Worm (Caenorhabditis elegans): ENCODE data around the gene Y45F3A.9.

Y45F3A.9 gene

DNA sequence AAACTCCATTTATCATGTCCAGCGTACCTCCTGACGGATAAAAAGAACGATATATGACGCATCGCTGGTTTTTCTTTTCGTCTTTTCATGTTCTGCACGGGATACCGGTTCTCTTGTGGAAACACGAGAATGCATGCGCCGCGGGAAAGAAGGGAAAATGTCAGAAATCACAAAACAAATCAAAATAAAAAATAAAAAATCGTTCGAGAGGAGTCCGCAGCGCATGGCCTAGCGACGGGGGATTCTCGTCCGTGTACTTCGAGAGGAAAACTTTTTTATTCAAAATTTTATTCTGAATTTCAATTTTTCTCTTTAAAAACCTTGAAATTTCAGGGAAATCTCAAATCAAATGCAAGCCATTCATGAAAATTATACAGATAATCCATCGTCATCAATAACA lies 26.2 kb upstream of the Y45F3A.9 start, which contains the start of the genes lron-10 and hpr-9:
Gene lron-10, minus strand, starts transcription at position 162 of the 400 bp plus-strand sequence.
Gene hpr-9, plus strand, starts transcription at position 344 of the 400 bp plus-strand sequence.
- TF ChIP-seq pes-1 (GFP tag; IDR thresholded peaks at IDR 0.05): 0 out of 2 replicates have a peak, but pooled peaks have one; percentile 56
- no peak for TF ChIP-seq aly-1 (tag; optimal IDR thresholded peaks at IDR 0.05)
- peak; percentile 51; the same call in 1 of the 2 replicates for TF ChIP-seq tbx-37 (GFP tag; conservative IDR thresholded peaks at IDR 0.05)

- no peak for TF ChIP-seq hmg-4 (GFP tag; optimal IDR thresholded peaks at IDR 0.05)
- TF ChIP-seq tbx-37 (GFP tag; conservative IDR thresholded peaks at IDR 0.05): no peak
- TF ChIP-seq ceh-36 (tag; optimal IDR thresholded peaks at IDR 0.05): no peak
- TF ChIP-seq tbx-11 (GFP tag; IDR thresholded peaks at IDR 0.05): no peak
- no peak for TF ChIP-seq ets-7 (tag; optimal IDR thresholded peaks at IDR 0.05)
- no peak for TF ChIP-seq B0310.2 (tag; optimal IDR thresholded peaks at IDR 0.05)
- TF ChIP-seq ama-1 (optimal IDR thresholded peaks at IDR 0.05): no peak
- no peak for TF ChIP-seq hnd-1 (tag; optimal IDR thresholded peaks at IDR 0.05)
- no peak for TF ChIP-seq F13C5.2 (tag; optimal IDR thresholded peaks at IDR 0.05)
- no peak for TF ChIP-seq scrt-1 (GFP tag; IDR thresholded peaks at IDR 0.05)
- TF ChIP-seq tra-4 (tag; optimal IDR thresholded peaks at IDR 0.05): no peak
- no peak for TF ChIP-seq ceh-13 (GFP tag; optimal IDR thresholded peaks at IDR 0.05)
- TF ChIP-seq flt-1 (GFP tag; IDR thresholded peaks at IDR 0.05): no peak
- no peak for TF ChIP-seq pes-1 (GFP tag; IDR thresholded peaks at IDR 0.05)
Observed at ce11 chrIII:10615166-10615565, 20.2 kb upstream of the Y45F3A.9 start, which contains the start of gene mrpl-22. Gene mrpl-22 (plus strand): TSS chrIII:10615466.

- TF ChIP-seq ama-1 (optimal IDR thresholded peaks at IDR 0.05) (no peak), F13C5.2 (tag; optimal IDR thresholded peaks at IDR 0.05) (no peak), ceh-36 (tag; optimal IDR thresholded peaks at IDR 0.05) (no peak), tra-4 (tag; optimal IDR thresholded peaks at IDR 0.05) (no peak), B0310.2 (tag; optimal IDR thresholded peaks at IDR 0.05) (no peak)
Observed at ce11 chrIII:10612333-10612732, 17.4 kb upstream of the Y45F3A.9 start, which contains the start of gene Y39A1A.24. Gene Y39A1A.24 (plus strand): TSS chrIII:10612633.

DNA sequence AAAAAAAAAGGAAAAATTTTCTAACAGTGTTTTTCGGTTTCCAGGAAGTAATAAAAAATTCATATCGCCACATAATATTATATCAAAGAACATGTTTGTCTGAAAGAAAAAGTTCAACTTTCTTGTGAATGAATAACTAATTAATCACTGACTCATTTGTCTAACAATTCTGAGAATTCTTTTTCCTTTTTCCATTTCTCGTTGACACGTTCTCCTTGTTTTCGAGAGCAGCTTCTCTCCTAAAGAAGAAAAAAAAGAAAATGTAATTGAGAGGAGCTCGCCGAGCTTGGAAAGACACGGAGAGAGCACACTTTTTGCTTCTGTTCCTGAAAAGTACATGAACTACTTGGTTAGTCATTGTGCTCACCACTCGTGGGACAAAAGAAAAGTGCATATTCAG lies 13.2 kb upstream of the Y45F3A.9 start:
- TF ChIP-seq tra-4 (tag; optimal IDR thresholded peaks at IDR 0.05) (no peak), hmbx-1 (tag; optimal IDR thresholded peaks at IDR 0.05) (no peak), ama-1 (optimal IDR thresholded peaks at IDR 0.05) (no peak), ceh-36 (tag; optimal IDR thresholded peaks at IDR 0.05) (no peak), tbx-11 (GFP tag; IDR thresholded peaks at IDR 0.05) (no peak), ceh-13 (GFP tag; optimal IDR thresholded peaks at IDR 0.05) (no peak), pes-1 (GFP tag; IDR thresholded peaks at IDR 0.05) (no peak), B0310.2 (tag; optimal IDR thresholded peaks at IDR 0.05) (no peak), scrt-1 (GFP tag; IDR thresholded peaks at IDR 0.05) (no peak), ets-7 (tag; optimal IDR thresholded peaks at IDR 0.05) (no peak)

ce11 chrIII:10605049-10605448 lies 10.1 kb upstream of the Y45F3A.9 start, which contains the start of gene rabx-5:
Gene rabx-5 (plus strand): TSS chrIII:10605349.
- TF ChIP-seq scrt-1 (GFP tag; IDR thresholded peaks at IDR 0.05) (no peak), pes-1 (GFP tag; IDR thresholded peaks at IDR 0.05) (no peak), ets-7 (tag; optimal IDR thresholded peaks at IDR 0.05) (no peak), hmg-4 (GFP tag; optimal IDR thresholded peaks at IDR 0.05) (no peak), ceh-13 (GFP tag; optimal IDR thresholded peaks at IDR 0.05) (no peak), flt-1 (GFP tag; IDR thresholded peaks at IDR 0.05) (no peak), F13C5.2 (tag; optimal IDR thresholded peaks at IDR 0.05) (no peak), hnd-1 (tag; optimal IDR thresholded peaks at IDR 0.05) (no peak), ceh-36 (tag; optimal IDR thresholded peaks at IDR 0.05) (no peak), tbx-37 (GFP tag; conservative IDR thresholded peaks at IDR 0.05) (no peak), sea-1 (GFP tag; conservative IDR thresholded peaks at IDR 0.05) (no peak), hmbx-1 (tag; optimal IDR thresholded peaks at IDR 0.05) (no peak), B0310.2 (tag; optimal IDR thresholded peaks at IDR 0.05) (no peak), tbx-11 (GFP tag; IDR thresholded peaks at IDR 0.05) (no peak), aly-1 (tag; optimal IDR thresholded peaks at IDR 0.05) (no peak), tra-4 (tag; optimal IDR thresholded peaks at IDR 0.05) (no peak), ama-1 (optimal IDR thresholded peaks at IDR 0.05) (no peak)

ce11 chrIII:10604325-10604724 lies 9.4 kb upstream of the Y45F3A.9 start:
- TF ChIP-seq aly-1 (tag; optimal IDR thresholded peaks at IDR 0.05): no peak
- no peak for TF ChIP-seq pes-1 (GFP tag; IDR thresholded peaks at IDR 0.05)
- TF ChIP-seq hmg-4 (GFP tag; optimal IDR thresholded peaks at IDR 0.05): no peak
- no peak for TF ChIP-seq flt-1 (GFP tag; IDR thresholded peaks at IDR 0.05)
- no peak for TF ChIP-seq ceh-13 (GFP tag; optimal IDR thresholded peaks at IDR 0.05)
- TF ChIP-seq hmbx-1 (tag; optimal IDR thresholded peaks at IDR 0.05): no peak
- TF ChIP-seq hnd-1 (tag; optimal IDR thresholded peaks at IDR 0.05): no peak
- TF ChIP-seq tra-4 (tag; optimal IDR thresholded peaks at IDR 0.05): no peak
- no peak for TF ChIP-seq tbx-11 (GFP tag; IDR thresholded peaks at IDR 0.05)
- no peak for TF ChIP-seq ama-1 (optimal IDR thresholded peaks at IDR 0.05)
- TF ChIP-seq ets-7 (tag; optimal IDR thresholded peaks at IDR 0.05): no peak
- TF ChIP-seq sea-1 (GFP tag; conservative IDR thresholded peaks at IDR 0.05): no peak
- TF ChIP-seq ceh-36 (tag; optimal IDR thresholded peaks at IDR 0.05): no peak
- no peak for TF ChIP-seq B0310.2 (tag; optimal IDR thresholded peaks at IDR 0.05)

DNA sequence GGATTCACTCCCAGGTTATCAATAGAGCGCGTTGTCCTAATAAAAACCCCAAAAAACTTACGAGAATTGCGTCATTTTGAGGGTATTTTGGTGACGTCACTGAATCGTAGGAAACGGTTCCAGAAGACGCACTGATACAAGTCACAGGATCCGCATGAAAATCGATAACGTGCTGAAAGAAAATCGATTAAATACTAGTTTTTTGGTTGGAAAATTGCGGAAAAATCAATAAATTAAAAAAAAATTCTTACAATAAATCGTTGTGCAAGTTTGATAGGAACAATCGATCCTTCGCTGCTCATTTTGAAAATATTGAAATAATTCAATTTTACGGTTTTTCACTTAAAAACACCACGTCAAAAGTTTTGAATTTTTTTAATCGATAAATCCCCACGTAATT lies 8.3 kb upstream of the Y45F3A.9 start, which contains the start of gene Y39A1A.2:
Gene Y39A1A.2, minus strand, starts transcription at position 319 of the 400 bp plus-strand sequence.
- TF ChIP-seq tra-4 (tag; optimal IDR thresholded peaks at IDR 0.05) (no peak), ceh-36 (tag; optimal IDR thresholded peaks at IDR 0.05) (no peak), flt-1 (GFP tag; IDR thresholded peaks at IDR 0.05) (no peak), tbx-11 (GFP tag; IDR thresholded peaks at IDR 0.05) (no peak), ceh-13 (GFP tag; optimal IDR thresholded peaks at IDR 0.05) (no peak), B0310.2 (tag; optimal IDR thresholded peaks at IDR 0.05) (no peak), aly-1 (tag; optimal IDR thresholded peaks at IDR 0.05) (no peak), tbx-37 (GFP tag; conservative IDR thresholded peaks at IDR 0.05) (no peak), ets-7 (tag; optimal IDR thresholded peaks at IDR 0.05) (no peak), ama-1 (optimal IDR thresholded peaks at IDR 0.05) (no peak), pes-1 (GFP tag; IDR thresholded peaks at IDR 0.05) (no peak), hnd-1 (tag; optimal IDR thresholded peaks at IDR 0.05) (no peak)

DNA sequence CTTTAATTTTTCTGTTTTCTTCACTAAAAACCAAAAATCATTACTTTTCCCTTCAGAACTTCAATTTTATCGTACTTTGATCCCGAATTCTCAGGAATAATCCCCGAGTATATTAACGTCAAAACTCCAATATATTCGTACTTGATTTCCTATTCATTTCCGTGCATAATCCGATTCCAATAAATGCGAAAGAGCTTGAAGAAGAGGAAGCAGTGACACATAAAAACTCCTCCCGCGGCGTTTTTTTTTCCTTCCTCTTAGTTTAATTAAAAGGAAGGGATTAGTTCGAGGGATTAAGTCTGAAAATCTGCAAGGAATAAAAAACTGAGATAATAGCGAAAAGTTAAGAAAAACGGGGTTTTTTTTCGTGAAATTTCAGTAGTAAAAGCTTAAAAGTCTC lies 5.9 kb upstream of the Y45F3A.9 start:
- no peak for TF ChIP-seq hnd-1 (tag; optimal IDR thresholded peaks at IDR 0.05)
- peak; percentile 59 for TF ChIP-seq ceh-36 (tag; optimal IDR thresholded peaks at IDR 0.05)

All from whole organism, early embryonic.